Fruit fly (Drosophila melanogaster): ENCODE data around the gene IleRS-m.

dm6 chr3L:16083693-16084092, 16.4 kb upstream of the IleRS-m start, which contains the start of gene CG13075:
- TF ChIP-seq CG7101 (tag; optimal IDR thresholded peaks at IDR 0.05) (no peak), CG7045 (GFP tag; optimal IDR thresholded peaks at IDR 0.05) (no peak), CG14711 (tag; optimal IDR thresholded peaks at IDR 0.05) (no peak), Hr96 (GFP tag; optimal IDR thresholded peaks at IDR 0.05) (no peak), cnc (optimal IDR thresholded peaks at IDR 0.05) (no peak), Mnt (GFP tag; optimal IDR thresholded peaks at IDR 0.05) (no peak), Clk (GFP tag; optimal IDR thresholded peaks at IDR 0.05) (no peak), tj (GFP tag; optimal IDR thresholded peaks at IDR 0.05) (no peak), CG33017 (tag; optimal IDR thresholded peaks at IDR 0.05) (no peak), CG1620 (GFP tag; optimal IDR thresholded peaks at IDR 0.05) (no peak), Crg-1 (GFP tag; optimal IDR thresholded peaks at IDR 0.05) (no peak), CG12768 (GFP tag; optimal IDR thresholded peaks at IDR 0.05) (no peak), kay (GFP tag; ENCODE audit: borderline replicate concordance) (no peak), CG11617 (GFP tag; optimal IDR thresholded peaks at IDR 0.05) (no peak)
